Worm (Caenorhabditis elegans): ENCODE results near the gene ttbk-6.

ttbk-6 gene

ce11 chrIII:5102616-5103015 lies 28.1 kb downstream of the ttbk-6 start, which contains the start of gene F54D8.6 (continued):
- no peak for TF ChIP-seq aly-2 (tag; optimal IDR thresholded peaks at IDR 0.05)

- TF ChIP-seq mdl-1 (tag; optimal IDR thresholded peaks at IDR 0.05) (no peak), nhr-10 (tag; optimal IDR thresholded peaks at IDR 0.05) (no peak), elt-1 (tag; optimal IDR thresholded peaks at IDR 0.05) (no peak), nhr-21 (tag; optimal IDR thresholded peaks at IDR 0.05) (no peak), elt-3 (tag; optimal IDR thresholded peaks at IDR 0.05) (no peak), ztf-4 (tag; optimal IDR thresholded peaks at IDR 0.05) (no peak), unc-39 (tag; optimal IDR thresholded peaks at IDR 0.05) (no peak), lin-39 (tag; optimal IDR thresholded peaks at IDR 0.05) (no peak), lin-11 (tag; optimal IDR thresholded peaks at IDR 0.05) (no peak), skn-1 (tag; optimal IDR thresholded peaks at IDR 0.05) (no peak), nhr-11 (tag; optimal IDR thresholded peaks at IDR 0.05) (no peak), mab-5 (tag; optimal IDR thresholded peaks at IDR 0.05) (no peak), R02D3.7 (tag; optimal IDR thresholded peaks at IDR 0.05) (no peak), Y55F3AM.14 (GFP tag; optimal IDR thresholded peaks at IDR 0.05) (no peak), ZK546.5 (tag; optimal IDR thresholded peaks at IDR 0.05) (no peak), ceh-82 (tag; optimal IDR thresholded peaks at IDR 0.05) (no peak), zag-1 (tag; optimal IDR thresholded peaks at IDR 0.05) (no peak), lsy-2 (tag; optimal IDR thresholded peaks at IDR 0.05) (no peak), sem-4 (tag; optimal IDR thresholded peaks at IDR 0.05) (no peak)
Measured at ce11 chrIII:5105485-5105884, 31.0 kb downstream of the ttbk-6 start.

- TF ChIP-seq zag-1 (tag; optimal IDR thresholded peaks at IDR 0.05) (no peak), nhr-12 (tag; optimal IDR thresholded peaks at IDR 0.05) (no peak)
Measured at ce11 chrIII:5106893-5107471, 32.5 kb downstream of the ttbk-6 start, which contains the start of gene dpy-17. Gene dpy-17 (plus strand): TSS chrIII:5107330.

- TF ChIP-seq egl-27 (tag; optimal IDR thresholded peaks at IDR 0.05): no peak
- TF ChIP-seq mbf-1 (tag; optimal IDR thresholded peaks at IDR 0.05): no peak
- no peak for TF ChIP-seq ZK546.5 (tag; optimal IDR thresholded peaks at IDR 0.05)
- no peak for TF ChIP-seq nhr-6 (tag; optimal IDR thresholded peaks at IDR 0.05)
- TF ChIP-seq ztf-11 (tag; optimal IDR thresholded peaks at IDR 0.05): no peak
Measured at ce11 chrIII:5107959-5108358, 33.5 kb downstream of the ttbk-6 start.

- TF ChIP-seq nhr-21 (tag; optimal IDR thresholded peaks at IDR 0.05) (no peak), aly-2 (tag; optimal IDR thresholded peaks at IDR 0.05) (no peak), unc-39 (tag; optimal IDR thresholded peaks at IDR 0.05) (no peak), crh-2 (tag; optimal IDR thresholded peaks at IDR 0.05) (peak; percentile 49), ama-1 (optimal IDR thresholded peaks at IDR 0.05) (no peak), snpc-4 (tag; optimal IDR thresholded peaks at IDR 0.05) (peak; percentile 24), dmd-4 (tag; optimal IDR thresholded peaks at IDR 0.05) (no peak), mdl-1 (tag; optimal IDR thresholded peaks at IDR 0.05) (no peak), ZK546.5 (tag; optimal IDR thresholded peaks at IDR 0.05) (no peak), R02D3.7 (tag; optimal IDR thresholded peaks at IDR 0.05) (no peak), unc-55 (GFP tag; optimal IDR thresholded peaks at IDR 0.05) (peak; percentile 75), F13H6.1 (tag; optimal IDR thresholded peaks at IDR 0.05) (no peak), skn-1 (tag; optimal IDR thresholded peaks at IDR 0.05) (no peak), gmeb-1 (tag; optimal IDR thresholded peaks at IDR 0.05) (peak; percentile 52), ztf-1 (GFP tag; conservative IDR thresholded peaks at IDR 0.05) (no peak), nhr-10 (tag; optimal IDR thresholded peaks at IDR 0.05) (peak; percentile 29), nhr-237 (tag; optimal IDR thresholded peaks at IDR 0.05) (no peak), ztf-4 (tag; optimal IDR thresholded peaks at IDR 0.05) (no peak), nhr-77 (tag; optimal IDR thresholded peaks at IDR 0.05) (no peak), Y55F3AM.14 (GFP tag; optimal IDR thresholded peaks at IDR 0.05) (no peak), fos-1 (tag; optimal IDR thresholded peaks at IDR 0.05) (peak; percentile 30), sem-4 (tag; optimal IDR thresholded peaks at IDR 0.05) (peak; percentile 48), lsy-2 (tag; optimal IDR thresholded peaks at IDR 0.05) (peak; percentile 27 to 79), nhr-25 (tag; optimal IDR thresholded peaks at IDR 0.05) (no peak), nhr-129 (tag; optimal IDR thresholded peaks at IDR 0.05) (peak; percentile 79), ceh-82 (tag; optimal IDR thresholded peaks at IDR 0.05) (no peak), nhr-6 (tag; optimal IDR thresholded peaks at IDR 0.05) (no peak), nhr-12 (tag; optimal IDR thresholded peaks at IDR 0.05) (no peak), ztf-11 (tag; optimal IDR thresholded peaks at IDR 0.05) (no peak), mab-5 (tag; optimal IDR thresholded peaks at IDR 0.05) (no peak), lin-13 (GFP tag; optimal IDR thresholded peaks at IDR 0.05) (no peak), peb-1 (tag; optimal IDR thresholded peaks at IDR 0.05) (no peak), lin-11 (tag; optimal IDR thresholded peaks at IDR 0.05) (no peak), sma-3 (GFP tag; optimal IDR thresholded peaks at IDR 0.05) (peak; percentile 21), ceh-16 (tag; optimal IDR thresholded peaks at IDR 0.05) (no peak), mbf-1 (tag; optimal IDR thresholded peaks at IDR 0.05) (no peak), sma-9 (GFP tag; optimal IDR thresholded peaks at IDR 0.05) (peak; percentile 78), sma-9 (tag; optimal IDR thresholded peaks at IDR 0.05) (no peak)
Measured at ce11 chrIII:5108746-5109145, 34.2 kb downstream of the ttbk-6 start.

Measured in whole organism, L2 larva.